Worm (Caenorhabditis elegans): Measurements from ENCODE around the gene sym-1.

Gene sym-1

ce11 chrX:14562286-14563086, 18.9 kb upstream of the sym-1 start:
- no peak for TF ChIP-seq unc-130 (GFP tag; optimal IDR thresholded peaks at IDR 0.05)
- no peak for TF ChIP-seq sea-2 (GFP tag; IDR thresholded peaks at IDR 0.05)
- no peak for TF ChIP-seq aptf-3 (GFP tag; IDR thresholded peaks at IDR 0.05)
- TF ChIP-seq nhr-120 (GFP tag; IDR thresholded peaks at IDR 0.05) = no peak
- no peak for TF ChIP-seq lsl-1 (GFP tag; optimal IDR thresholded peaks at IDR 0.05)
- no peak for TF ChIP-seq rec-8 (tag; optimal IDR thresholded peaks at IDR 0.05)
- no peak for TF ChIP-seq rcor-1 (GFP tag; IDR thresholded peaks at IDR 0.05)
- no peak for TF ChIP-seq sptf-2 (GFP tag; optimal IDR thresholded peaks at IDR 0.05)
- 0 out of 2 replicates have a peak, but pooled peaks have one; percentile 10 for TF ChIP-seq egl-18 (GFP tag; IDR thresholded peaks at IDR 0.05)
- no peak for TF ChIP-seq attf-5 (GFP tag; optimal IDR thresholded peaks at IDR 0.05)
- no peak for TF ChIP-seq die-1 (tag; optimal IDR thresholded peaks at IDR 0.05)
- TF ChIP-seq snpc-4 (GFP tag; optimal IDR thresholded peaks at IDR 0.05) = no peak
- no peak for TF ChIP-seq snpc-4 (tag; optimal IDR thresholded peaks at IDR 0.05)
- TF ChIP-seq K12H6.12 (tag; optimal IDR thresholded peaks at IDR 0.05) = peak; percentile 21
- no peak for TF ChIP-seq ztf-18 (tag; optimal IDR thresholded peaks at IDR 0.05)
- TF ChIP-seq mel-28 (tag; optimal IDR thresholded peaks at IDR 0.05; ENCODE audit: borderline replicate concordance) = no peak
- TF ChIP-seq mcd-1 (GFP tag; IDR thresholded peaks at IDR 0.05) = peak; percentile 8; the same call in 1 of the 2 replicates
- no peak for TF ChIP-seq gei-17 (GFP tag; optimal IDR thresholded peaks at IDR 0.05)
- no peak for TF ChIP-seq C06A6.2 (GFP tag; conservative IDR thresholded peaks at IDR 0.05)
- no peak for TF ChIP-seq hrde-1 (tag; optimal IDR thresholded peaks at IDR 0.05; ENCODE audit: borderline replicate concordance)
- TF ChIP-seq lin-40 (tag; optimal IDR thresholded peaks at IDR 0.05) = peak; percentile 58
- TF ChIP-seq ekl-4 (GFP tag; IDR thresholded peaks at IDR 0.05) = peak; percentile 48; the same call in 1 of the 2 replicates
- no peak for TF ChIP-seq F33H1.4 (GFP tag; IDR thresholded peaks at IDR 0.05)
- no peak for TF ChIP-seq ztf-28 (GFP tag; IDR thresholded peaks at IDR 0.05)
- no peak for TF ChIP-seq F23B12.7 (tag; optimal IDR thresholded peaks at IDR 0.05; ENCODE audit: insufficient read depth)
- TF ChIP-seq pbrm-1 (GFP tag; IDR thresholded peaks at IDR 0.05) = peak; percentile 30; the same call in 1 of the 2 replicates
- no peak for TF ChIP-seq ceh-79 (tag; optimal IDR thresholded peaks at IDR 0.05)
- TF ChIP-seq Y79H2A.3 (GFP tag; conservative IDR thresholded peaks at IDR 0.05) = no peak
- TF ChIP-seq efl-1 (GFP tag; optimal IDR thresholded peaks at IDR 0.05) = no peak
- TF ChIP-seq zfh-2 (GFP tag; conservative IDR thresholded peaks at IDR 0.05) = no peak
- no peak for TF ChIP-seq hlh-26 (GFP tag; conservative IDR thresholded peaks at IDR 0.05)
- 0 out of 2 replicates have a peak, but pooled peaks have one; percentile 9 for TF ChIP-seq cebp-1 (GFP tag; IDR thresholded peaks at IDR 0.05)
- no peak for TF ChIP-seq cebp-1 (tag; optimal IDR thresholded peaks at IDR 0.05)
- TF ChIP-seq ceh-58 (GFP tag; IDR thresholded peaks at IDR 0.05) = no peak
- TF ChIP-seq B0336.3 (GFP tag; IDR thresholded peaks at IDR 0.05) = no peak
- TF ChIP-seq atf-7 (tag; optimal IDR thresholded peaks at IDR 0.05) = peak; percentile 90
- peak; percentile 1 for TF ChIP-seq madf-10 (tag; optimal IDR thresholded peaks at IDR 0.05)
- TF ChIP-seq nhr-179 (tag; optimal IDR thresholded peaks at IDR 0.05) = no peak
- no peak for TF ChIP-seq F39B2.1 (GFP tag; IDR thresholded peaks at IDR 0.05)
- peak; percentile 25 for TF ChIP-seq somi-1 (GFP tag; optimal IDR thresholded peaks at IDR 0.05)
- no peak for TF ChIP-seq F37B4.10 (GFP tag; IDR thresholded peaks at IDR 0.05)
- no peak for TF ChIP-seq attf-3 (GFP tag; conservative IDR thresholded peaks at IDR 0.05)
- no peak for TF ChIP-seq madf-3 (GFP tag; IDR thresholded peaks at IDR 0.05)
- peak; percentile 58 for TF ChIP-seq chd-7 (tag; optimal IDR thresholded peaks at IDR 0.05)
- no peak for TF ChIP-seq nfya-2 (GFP tag; IDR thresholded peaks at IDR 0.05)
- peak in 1 of 3 experiments; percentile 63 for TF ChIP-seq lin-35 (GFP tag; optimal IDR thresholded peaks at IDR 0.05)
- TF ChIP-seq ceh-27 (GFP tag; optimal IDR thresholded peaks at IDR 0.05) = peak; percentile 10

Data from whole organism, young adult.